Fruit fly (Drosophila melanogaster) whole organism, embryonic: ENCODE results near the gene Sems.

Source experiments
- Atf3 ChIP-seq: fragments of 200-800 bp; sonication (Bioruptor generic); optimal IDR thresholded peaks from 3 replicates; lab custom pipeline; 2016; ENCODE audit warnings: missing biosample characterization, missing genetic modification characterization
- CG13287 ChIP-seq: fragments of 200-800 bp; sonication (Bioruptor generic); IDR thresholded peaks from 2 replicates; pipeline ENCODE4 v1.3.6; 2022; ENCODE audit warnings: missing biosample characterization, missing genetic modification characterization; ENCODE audit not compliant: partially characterized antibody
- CG14441 ChIP-seq: fragments of 200-800 bp; sonication (Bioruptor generic); IDR thresholded peaks from 2 replicates; pipeline ENCODE4 v1.3.6; 2022; ENCODE audit warnings: missing biosample characterization, missing genetic modification characterization
- CG14710 ChIP-seq: fragments of 200-800 bp; sonication (Bioruptor generic); optimal IDR thresholded peaks from 3 replicates; lab custom pipeline; 2019; ENCODE audit warnings: missing biosample characterization, mild to moderate bottlenecking, missing genetic modification characterization, moderate library complexity
- CG15514 ChIP-seq: fragments of 200-800 bp; sonication (Bioruptor generic); optimal IDR thresholded peaks from 3 replicates; lab custom pipeline; 2017; ENCODE audit warnings: missing biosample characterization, missing genetic modification characterization, mild to moderate bottlenecking, moderate library complexity, missing genetic modification reagents
- CG15696 ChIP-seq: fragments of 200-800 bp; sonication (Bioruptor generic); optimal IDR thresholded peaks from 2 replicates; lab custom pipeline; 2019; ENCODE audit warnings: missing biosample characterization, mild to moderate bottlenecking, missing genetic modification characterization, moderate library complexity
- CG16863 ChIP-seq: fragments of 200-800 bp; sonication (Bioruptor generic); optimal IDR thresholded peaks from 3 replicates; lab custom pipeline; 2016; ENCODE audit warnings: missing biosample characterization, missing genetic modification characterization
- CG17385 ChIP-seq: fragments of 200-800 bp; sonication (Bioruptor generic); optimal IDR thresholded peaks from 3 replicates; lab custom pipeline; 2018; ENCODE audit warnings: missing biosample characterization, mild to moderate bottlenecking, missing genetic modification characterization
- CG17612 ChIP-seq: fragments of 200-800 bp; sonication (Bioruptor generic); IDR thresholded peaks from 2 replicates; pipeline ENCODE4 v1.3.6; 2022; ENCODE audit warnings: missing biosample characterization, missing genetic modification characterization
- CG32772 ChIP-seq: fragments of 200-800 bp; sonication (Bioruptor generic); IDR thresholded peaks from 2 replicates; pipeline ENCODE4 v1.3.6; 2022; ENCODE audit warnings: missing biosample characterization, missing genetic modification characterization
- CG34224 ChIP-seq: fragments of 200-800 bp; sonication (Bioruptor generic); IDR thresholded peaks from 3 replicates; pipeline ENCODE4 v1.3.6; 2022; ENCODE audit warnings: missing biosample characterization, missing genetic modification characterization; ENCODE audit not compliant: partially characterized antibody
- CoRest ChIP-seq: fragments of 200-800 bp; sonication (Bioruptor generic); optimal IDR thresholded peaks from 3 replicates; lab custom pipeline; 2018; ENCODE audit warnings: missing biosample characterization, mild to moderate bottlenecking, missing genetic modification characterization, moderate library complexity
- D19A ChIP-seq: fragments of 200-800 bp; optimal IDR thresholded peaks from 3 replicates; lab custom pipeline; 2019; ENCODE audit warnings: missing biosample characterization, mild to moderate bottlenecking, missing genetic modification characterization, moderate library complexity
- Ets65A ChIP-seq: fragments of 200-800 bp; sonication (Bioruptor generic); peaks from one replicate; lab custom pipeline; 2016; ENCODE audit warnings: missing biosample characterization, missing genetic modification characterization
- GATAe ChIP-seq: fragments of 200-800 bp; sonication (Bioruptor generic); conservative IDR thresholded peaks from 2 replicates; pipeline ENCODE4 v1.3.6; 2022; ENCODE audit warnings: missing biosample characterization, missing genetic modification characterization
- Hr78 ChIP-seq, 2 experiments: fragments of 200-800 bp in 1 of 2; fragments of >200 bp in 1 of 2; sonication (Bioruptor generic) in 1 of 2; optimal IDR thresholded peaks; 2 replicates each; lab custom pipeline; 2017 to 2019; ENCODE audit warnings: missing biosample characterization in 2 of 2, missing genetic modification characterization in 2 of 2, mild to moderate bottlenecking in 1 of 2, moderate library complexity in 1 of 2
- Myb ChIP-seq: fragments of 200-800 bp; sonication (Bioruptor generic); optimal IDR thresholded peaks from 2 replicates; lab custom pipeline; 2016; ENCODE audit warnings: missing biosample characterization, missing genetic modification characterization
- Nf-YB ChIP-seq: fragments of 200-800 bp; sonication (Bioruptor generic); optimal IDR thresholded peaks from 3 replicates; lab custom pipeline; 2019; ENCODE audit warnings: missing biosample characterization, mild to moderate bottlenecking, missing genetic modification characterization, moderate library complexity
- NfI ChIP-seq: fragments of 200-800 bp; sonication (Bioruptor generic); optimal IDR thresholded peaks from 3 replicates; lab custom pipeline; 2018; ENCODE audit warnings: missing biosample characterization, mild to moderate bottlenecking, missing genetic modification characterization, moderate library complexity
- Oli ChIP-seq: fragments of 200-800 bp; sonication (Bioruptor generic); optimal IDR thresholded peaks from 2 replicates; lab custom pipeline; 2018; ENCODE audit warnings: missing biosample characterization, mild to moderate bottlenecking, missing genetic modification characterization, moderate library complexity
- Pdp1 ChIP-seq, 2 experiments: fragments of 200-800 bp; sonication (Bioruptor generic); optimal IDR thresholded peaks; 3 replicates each; lab custom pipeline; 2016; ENCODE audit warnings: missing biosample characterization in 2 of 2, missing genetic modification characterization in 2 of 2, mild to moderate bottlenecking in 1 of 2, moderate library complexity in 1 of 2
- Side ChIP-seq: fragments of 200-800 bp; sonication (Bioruptor generic); optimal IDR thresholded peaks from 2 replicates; lab custom pipeline; 2016; ENCODE audit warnings: missing biosample characterization, missing genetic modification characterization
- Six4 ChIP-seq: fragments of 200-800 bp; sonication (Bioruptor generic); optimal IDR thresholded peaks from 2 replicates; lab custom pipeline; 2016; ENCODE audit warnings: missing biosample characterization, missing genetic modification characterization
- Sox102F ChIP-seq: fragments of 200-800 bp; sonication (Bioruptor generic); optimal IDR thresholded peaks from 2 replicates; lab custom pipeline; 2018; ENCODE audit warnings: missing biosample characterization, mild to moderate bottlenecking, missing genetic modification characterization, moderate library complexity
- Xbp1 ChIP-seq: fragments of 200-800 bp; sonication (Bioruptor generic); optimal IDR thresholded peaks from 3 replicates; lab custom pipeline; 2016; ENCODE audit warnings: missing biosample characterization, mild to moderate bottlenecking, missing genetic modification characterization
- abd-A ChIP-seq: fragments of 200-800 bp; sonication (Bioruptor generic); optimal IDR thresholded peaks from 3 replicates; lab custom pipeline; 2019; ENCODE audit warnings: missing biosample characterization, mild to moderate bottlenecking, missing genetic modification characterization, moderate library complexity
- bsh ChIP-seq, 2 experiments: fragments of 200-800 bp; sonication (Bioruptor generic); optimal IDR thresholded peaks; 2 replicates each; lab custom pipeline; 2017 to 2018; ENCODE audit warnings: mild to moderate bottlenecking in 2 of 2, missing biosample characterization in 2 of 2, missing genetic modification characterization in 2 of 2, moderate library complexity in 1 of 2
- chm ChIP-seq: fragments of 200-800 bp; sonication (Bioruptor generic); IDR thresholded peaks from 2 replicates; pipeline ENCODE4 v1.3.6; 2022; ENCODE audit warnings: missing biosample characterization, missing genetic modification characterization
- crc ChIP-seq: fragments of 200-800 bp; sonication (Bioruptor generic); optimal IDR thresholded peaks from 2 replicates; lab custom pipeline; 2016; ENCODE audit warnings: missing biosample characterization, missing genetic modification characterization
- eve ChIP-seq, 2 experiments: fragments of >200 bp; optimal IDR thresholded peaks; 2 replicates each; lab custom pipeline; 2017; ENCODE audit warnings: missing biosample characterization in 2 of 2, missing genetic modification characterization in 2 of 2
- fd96Cb ChIP-seq: fragments of 200-800 bp; sonication (Bioruptor generic); optimal IDR thresholded peaks from 2 replicates; lab custom pipeline; 2018; ENCODE audit warnings: missing biosample characterization, mild to moderate bottlenecking, missing genetic modification characterization, moderate library complexity
- gem ChIP-seq: fragments of 200-800 bp; sonication (Bioruptor generic); optimal IDR thresholded peaks from 2 replicates; lab custom pipeline; 2019; ENCODE audit warnings: missing biosample characterization, mild to moderate bottlenecking, missing genetic modification characterization, moderate library complexity
- hth ChIP-seq: fragments of >200 bp; optimal IDR thresholded peaks from 2 replicates; lab custom pipeline; 2017; ENCODE audit warnings: inconsistent platforms
- inv ChIP-seq: fragments of 200-800 bp; sonication (Bioruptor generic); IDR thresholded peaks from 2 replicates; pipeline ENCODE4 v1.3.6; 2022; ENCODE audit warnings: missing biosample characterization, missing genetic modification characterization; ENCODE audit not compliant: partially characterized antibody
- lilli ChIP-seq: fragments of 200-800 bp; sonication (Bioruptor generic); optimal IDR thresholded peaks from 3 replicates; lab custom pipeline; 2016; ENCODE audit warnings: missing biosample characterization, missing genetic modification characterization
- maf-S ChIP-seq: fragments of 200-800 bp; sonication (Bioruptor generic); optimal IDR thresholded peaks from 2 replicates; lab custom pipeline; 2016; ENCODE audit warnings: missing biosample characterization, missing genetic modification characterization
- mld ChIP-seq: fragments of 200-800 bp; sonication (Bioruptor generic); IDR thresholded peaks from 3 replicates; pipeline ENCODE4 v1.3.6; 2022; ENCODE audit warnings: missing biosample characterization, missing genetic modification characterization; ENCODE audit not compliant: partially characterized antibody
- nom ChIP-seq: fragments of 200-800 bp; sonication (Bioruptor generic); optimal IDR thresholded peaks from 2 replicates; lab custom pipeline; 2017; ENCODE audit warnings: missing biosample characterization, missing genetic modification characterization, mild to moderate bottlenecking, moderate library complexity, missing genetic modification reagents
- oc ChIP-seq: fragments of 200-800 bp; sonication (Bioruptor generic); optimal IDR thresholded peaks from 2 replicates; lab custom pipeline; 2018; ENCODE audit warnings: missing biosample characterization, mild to moderate bottlenecking, missing genetic modification characterization, moderate library complexity
- onecut ChIP-seq: fragments of 200-800 bp; sonication (Bioruptor generic); IDR thresholded peaks from 2 replicates; pipeline ENCODE4 v1.3.6; 2022; ENCODE audit warnings: missing biosample characterization, missing genetic modification characterization
- pros ChIP-seq: fragments of 200-800 bp; sonication (Bioruptor generic); optimal IDR thresholded peaks from 3 replicates; lab custom pipeline; 2019; ENCODE audit warnings: missing biosample characterization, mild to moderate bottlenecking, missing genetic modification characterization, moderate library complexity
- ranshi ChIP-seq: fragments of 200-800 bp; sonication (Bioruptor generic); IDR thresholded peaks from 2 replicates; pipeline ENCODE4 v1.3.6; 2022; ENCODE audit warnings: missing biosample characterization, missing genetic modification characterization
- seq ChIP-seq: fragments of 200-800 bp; sonication (Bioruptor generic); IDR thresholded peaks from 2 replicates; pipeline ENCODE4 v1.3.6; 2022; ENCODE audit warnings: missing biosample characterization, missing genetic modification characterization

Sems gene

DNA sequence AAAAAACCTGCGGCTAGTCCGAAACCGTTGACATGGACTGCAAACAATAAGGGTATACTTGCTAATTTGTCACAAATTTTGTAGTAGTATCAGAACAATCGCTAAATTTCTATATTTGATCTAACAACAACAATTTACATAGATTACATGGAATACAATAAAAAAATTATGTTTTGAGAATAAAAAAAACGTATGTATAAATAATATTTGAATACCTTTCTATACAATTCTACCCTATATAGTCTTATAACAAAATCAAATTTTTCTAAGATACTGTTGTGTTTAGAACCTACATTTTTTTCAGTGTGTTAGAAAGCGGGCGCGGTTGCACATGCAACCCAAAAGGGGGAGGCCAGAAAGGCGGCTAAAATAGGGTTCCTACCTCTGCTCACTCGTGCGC is 26.8 kb upstream of the Sems start:
- TF ChIP-seq Pdp1 (GFP tag; optimal IDR thresholded peaks at IDR 0.05; lab: Kevin White, UChicago) (no peak), Six4 (GFP tag; lab: Kevin White, UChicago) (no peak), NfI (GFP tag; lab: Kevin White, UChicago) (no peak), nom (GFP tag; lab: Kevin White, UChicago) (no peak), Myb (GFP tag; lab: Kevin White, UChicago) (no peak), maf-S (GFP tag; lab: Kevin White, UChicago) (no peak)

DNA sequence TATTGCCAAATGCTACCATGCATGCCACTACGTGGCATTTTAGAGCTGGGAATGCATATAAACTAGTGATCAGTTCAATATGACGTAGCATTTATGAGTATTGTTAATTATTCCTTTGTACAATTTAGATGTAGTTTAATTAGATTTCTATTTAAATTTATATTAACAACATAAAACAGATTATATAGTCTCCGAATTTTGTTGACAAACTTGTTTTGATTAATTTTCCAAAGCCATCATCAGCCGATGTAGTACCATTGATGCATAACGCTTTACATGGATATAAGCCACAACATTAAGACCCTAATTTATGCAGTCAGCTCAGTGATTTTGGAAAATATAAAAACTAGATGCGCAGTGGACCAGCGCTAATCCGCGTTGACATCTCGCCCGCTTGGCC is 26.0 kb upstream of the Sems start:
- no peak for TF ChIP-seq CG17612 (GFP tag; lab: Robert Waterston, UW)
- no peak for TF ChIP-seq Atf3
- TF ChIP-seq oc (tag; lab: Kevin White, UChicago) = peak; percentile 82
- TF ChIP-seq bsh (GFP tag; optimal IDR thresholded peaks at IDR 0.05; lab: Kevin White, UChicago) = peak in 1 of 2 experiments; percentile 12

DNA sequence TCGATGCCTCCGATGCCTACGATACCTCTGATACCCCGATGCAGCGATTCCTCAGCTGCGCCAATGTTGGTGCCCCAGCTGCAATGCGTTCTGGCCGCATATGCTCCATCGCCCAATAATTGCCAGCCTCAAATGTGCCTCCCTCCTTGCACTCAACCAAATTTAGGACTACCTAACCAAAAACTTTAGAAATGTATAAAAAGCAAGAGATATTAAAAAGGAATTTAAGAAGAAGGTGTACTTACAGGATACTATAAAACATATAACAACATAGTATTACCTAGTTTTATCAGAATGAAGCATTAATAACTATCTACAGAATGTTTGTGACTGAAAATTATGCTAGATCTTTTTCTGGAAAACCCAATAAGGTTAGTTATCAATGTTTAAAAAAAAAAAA is 25.2 kb upstream of the Sems start:
- TF ChIP-seq CG32772 (GFP tag; lab: Robert Waterston, UW) = no peak
- no peak for TF ChIP-seq Xbp1 (GFP tag; lab: Kevin White, UChicago)
- TF ChIP-seq CG13287 (GFP tag; lab: Robert Waterston, UW) = no peak
- no peak for TF ChIP-seq seq
- no peak for TF ChIP-seq Ets65A (GFP tag; lab: Kevin White, UChicago)
- TF ChIP-seq CG15514 = no peak
- TF ChIP-seq ranshi (GFP tag; lab: Robert Waterston, UW) = no peak
- TF ChIP-seq crc (GFP tag; lab: Kevin White, UChicago) = no peak
- TF ChIP-seq CG16863 = no peak
- TF ChIP-seq CG17385 (GFP tag; lab: Kevin White, UChicago) = no peak
- no peak for TF ChIP-seq lilli (GFP tag; lab: Kevin White, UChicago)
- TF ChIP-seq GATAe = no peak
- no peak for TF ChIP-seq Hr78 (GFP tag; optimal IDR thresholded peaks at IDR 0.05; lab: Kevin White, UChicago)
- TF ChIP-seq CG14710 (tag; lab: Kevin White, UChicago) = no peak
- no peak for TF ChIP-seq pros (GFP tag; lab: Kevin White, UChicago)
- no peak for TF ChIP-seq CG34224 (GFP tag; lab: Robert Waterston, UW)
- no peak for TF ChIP-seq inv
- TF ChIP-seq Sox102F (GFP tag; lab: Kevin White, UChicago) = no peak

DNA sequence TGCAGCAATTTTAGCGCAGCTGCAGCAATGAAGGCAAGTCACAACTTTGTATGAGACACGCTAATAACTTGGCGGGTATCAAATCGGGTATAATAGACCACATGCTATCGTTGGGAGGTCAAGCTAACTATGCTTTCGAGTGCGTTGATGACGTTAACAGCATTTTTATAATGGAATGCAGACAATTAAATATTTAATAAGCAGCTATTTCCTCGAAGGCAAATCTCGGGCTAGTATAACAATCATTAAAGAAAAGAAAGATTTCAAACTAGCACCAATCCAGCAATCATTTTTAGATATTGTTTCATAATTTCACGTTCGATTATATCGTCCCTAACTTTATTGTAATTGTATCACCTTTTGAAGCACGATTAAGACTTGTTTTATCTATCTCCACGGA is 23.9 kb upstream of the Sems start:
- no peak for TF ChIP-seq onecut (GFP tag; lab: Robert Waterston, UW)
- no peak for TF ChIP-seq Side (GFP tag; lab: Kevin White, UChicago)
- no peak for TF ChIP-seq hth (lab: Kevin White, UChicago)
- TF ChIP-seq, all 482 proteins: peak for 0

DNA sequence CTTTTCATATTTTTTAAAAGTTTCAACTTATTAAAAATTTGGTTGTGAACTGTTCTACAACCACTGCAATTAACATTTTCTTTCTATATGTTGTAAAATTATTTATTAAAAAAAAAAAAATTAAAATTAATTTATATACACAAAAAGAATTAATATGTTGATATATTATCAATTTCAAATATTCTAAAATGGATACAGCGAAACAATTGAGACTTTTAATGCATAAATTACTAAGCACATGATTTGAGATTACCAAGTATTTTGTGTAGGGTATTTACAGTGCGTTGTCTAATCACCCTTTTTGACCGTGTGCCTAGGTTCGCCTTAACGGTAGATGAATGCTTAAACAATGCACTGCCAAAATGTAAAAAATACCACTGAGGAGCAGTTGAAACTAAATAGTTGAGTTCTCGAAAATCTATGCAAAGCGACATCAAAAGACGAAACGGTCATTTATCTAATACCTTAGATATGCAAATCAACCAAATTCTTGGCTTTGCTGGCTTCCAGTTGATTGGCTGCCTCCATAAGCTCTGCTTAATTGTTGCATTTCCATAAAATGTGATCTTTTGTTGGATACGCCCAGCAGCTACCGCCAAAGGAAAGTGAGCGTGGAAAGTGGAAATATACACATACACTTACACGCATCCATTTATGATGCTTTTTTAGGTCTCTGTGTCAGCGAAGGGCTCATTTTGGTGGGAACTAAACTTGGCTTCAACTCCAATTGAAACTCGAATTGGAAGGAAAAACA is 20.6 kb upstream of the Sems start:
- TF ChIP-seq CG15696 (tag; lab: Kevin White, UChicago) (no peak), abd-A (tag; lab: Kevin White, UChicago) (no peak), mld (GFP tag; lab: Robert Waterston, UW) (no peak), oc (tag; lab: Kevin White, UChicago) (peak; percentile 83), Nf-YB (GFP tag; lab: Kevin White, UChicago) (peak; percentile 36), Oli (tag; lab: Kevin White, UChicago) (peak; percentile 20), CG14710 (tag; lab: Kevin White, UChicago) (peak; percentile 5), fd96Cb (peak; percentile 24), gem (peak; percentile 58), CG14441 (no peak), eve (GFP tag; optimal IDR thresholded peaks at IDR 0.05; lab: Kevin White, UChicago) (peak in 1 of 2 experiments; percentile 43), chm (no peak), CoRest (peak; percentile 23), D19A (peak; percentile 72)
